Worm (Caenorhabditis elegans): Measurements from ENCODE around the gene fipr-11.

The fipr-11 gene

ce11 chrV:9889629-9890028, 16.4 kb downstream of the fipr-11 start, which contains the start of gene fshr-1:
Gene fshr-1, plus strand, starts transcription at chrV:9889837.
- TF ChIP-seq flt-1 (GFP tag; IDR thresholded peaks at IDR 0.05) (no peak), aly-1 (tag; optimal IDR thresholded peaks at IDR 0.05) (no peak), ceh-13 (GFP tag; optimal IDR thresholded peaks at IDR 0.05) (no peak), F13C5.2 (tag; optimal IDR thresholded peaks at IDR 0.05) (no peak), B0310.2 (tag; optimal IDR thresholded peaks at IDR 0.05) (no peak), tbx-11 (GFP tag; IDR thresholded peaks at IDR 0.05) (no peak), hnd-1 (tag; optimal IDR thresholded peaks at IDR 0.05) (no peak), ama-1 (optimal IDR thresholded peaks at IDR 0.05) (no peak), ceh-36 (tag; optimal IDR thresholded peaks at IDR 0.05) (no peak), hmbx-1 (tag; optimal IDR thresholded peaks at IDR 0.05) (no peak), pes-1 (GFP tag; IDR thresholded peaks at IDR 0.05) (no peak), ets-7 (tag; optimal IDR thresholded peaks at IDR 0.05) (no peak), tbx-37 (GFP tag; conservative IDR thresholded peaks at IDR 0.05) (no peak), tra-4 (tag; optimal IDR thresholded peaks at IDR 0.05) (no peak), sea-1 (GFP tag; conservative IDR thresholded peaks at IDR 0.05) (no peak), hmg-4 (GFP tag; optimal IDR thresholded peaks at IDR 0.05) (no peak), scrt-1 (GFP tag; IDR thresholded peaks at IDR 0.05) (no peak)

ce11 chrV:9885918-9886488, 20.0 kb downstream of the fipr-11 start, which contains the start of gene clp-9:
Gene clp-9, minus strand, starts transcription at chrV:9885968.
- no peak for TF ChIP-seq tra-4 (tag; optimal IDR thresholded peaks at IDR 0.05)
- no peak for TF ChIP-seq hnd-1 (tag; optimal IDR thresholded peaks at IDR 0.05)
- no peak for TF ChIP-seq tbx-11 (GFP tag; IDR thresholded peaks at IDR 0.05)
- no peak for TF ChIP-seq B0310.2 (tag; optimal IDR thresholded peaks at IDR 0.05)
- no peak for TF ChIP-seq tbx-37 (GFP tag; conservative IDR thresholded peaks at IDR 0.05)
- no peak for TF ChIP-seq ceh-36 (tag; optimal IDR thresholded peaks at IDR 0.05)
- no peak for TF ChIP-seq flt-1 (GFP tag; IDR thresholded peaks at IDR 0.05)
- no peak for TF ChIP-seq scrt-1 (GFP tag; IDR thresholded peaks at IDR 0.05)
- TF ChIP-seq ets-7 (tag; optimal IDR thresholded peaks at IDR 0.05): no peak
- no peak for TF ChIP-seq hmg-4 (GFP tag; optimal IDR thresholded peaks at IDR 0.05)
- no peak for TF ChIP-seq pes-1 (GFP tag; IDR thresholded peaks at IDR 0.05)
- TF ChIP-seq aly-1 (tag; optimal IDR thresholded peaks at IDR 0.05): no peak
- TF ChIP-seq sea-1 (GFP tag; conservative IDR thresholded peaks at IDR 0.05): no peak

DNA sequence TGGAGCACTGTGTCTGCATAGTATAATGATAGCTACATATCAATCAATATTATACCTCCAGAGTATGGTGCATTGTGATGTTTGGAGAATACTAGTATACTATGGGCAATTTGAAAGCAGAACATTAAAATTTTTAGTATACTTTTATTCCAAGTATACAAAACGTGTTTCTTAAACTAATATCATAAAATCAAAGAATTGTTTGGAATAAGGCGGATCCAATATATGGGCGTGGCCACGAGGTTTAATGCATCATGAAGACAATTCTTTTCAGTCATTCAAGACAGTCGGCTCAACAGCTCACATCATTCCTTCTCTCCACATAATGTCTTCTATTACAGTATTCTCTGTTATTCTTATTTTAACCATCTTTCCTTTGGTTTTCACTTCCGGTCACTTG, 26.1 kb downstream of the fipr-11 start, which contains the start of gene sdz-31:
TSS of gene sdz-31 (plus strand) at position 301 of the 400 bp plus-strand sequence.
- no peak for TF ChIP-seq pes-1 (GFP tag; IDR thresholded peaks at IDR 0.05)
- no peak for TF ChIP-seq aly-1 (tag; optimal IDR thresholded peaks at IDR 0.05)
- no peak for TF ChIP-seq ceh-36 (tag; optimal IDR thresholded peaks at IDR 0.05)
- no peak for TF ChIP-seq tbx-37 (GFP tag; conservative IDR thresholded peaks at IDR 0.05)
- no peak for TF ChIP-seq hnd-1 (tag; optimal IDR thresholded peaks at IDR 0.05)
- no peak for TF ChIP-seq flt-1 (GFP tag; IDR thresholded peaks at IDR 0.05)
- TF ChIP-seq hmbx-1 (tag; optimal IDR thresholded peaks at IDR 0.05): no peak
- no peak for TF ChIP-seq sea-1 (GFP tag; conservative IDR thresholded peaks at IDR 0.05)
- TF ChIP-seq hmg-4 (GFP tag; optimal IDR thresholded peaks at IDR 0.05): no peak
- no peak for TF ChIP-seq tra-4 (tag; optimal IDR thresholded peaks at IDR 0.05)
- no peak for TF ChIP-seq ets-7 (tag; optimal IDR thresholded peaks at IDR 0.05)
- no peak for TF ChIP-seq ceh-13 (GFP tag; optimal IDR thresholded peaks at IDR 0.05)
- TF ChIP-seq F13C5.2 (tag; optimal IDR thresholded peaks at IDR 0.05): no peak
- TF ChIP-seq ama-1 (optimal IDR thresholded peaks at IDR 0.05): no peak

- TF ChIP-seq flt-1 (GFP tag; IDR thresholded peaks at IDR 0.05) (no peak), hnd-1 (tag; optimal IDR thresholded peaks at IDR 0.05) (no peak)
These were observed 26.6 kb downstream of the fipr-11 start, which contains the start of gene srab-26 for ce11 chrV:9879404-9879803. Gene srab-26, minus strand, starts transcription at chrV:9879504.

DNA sequence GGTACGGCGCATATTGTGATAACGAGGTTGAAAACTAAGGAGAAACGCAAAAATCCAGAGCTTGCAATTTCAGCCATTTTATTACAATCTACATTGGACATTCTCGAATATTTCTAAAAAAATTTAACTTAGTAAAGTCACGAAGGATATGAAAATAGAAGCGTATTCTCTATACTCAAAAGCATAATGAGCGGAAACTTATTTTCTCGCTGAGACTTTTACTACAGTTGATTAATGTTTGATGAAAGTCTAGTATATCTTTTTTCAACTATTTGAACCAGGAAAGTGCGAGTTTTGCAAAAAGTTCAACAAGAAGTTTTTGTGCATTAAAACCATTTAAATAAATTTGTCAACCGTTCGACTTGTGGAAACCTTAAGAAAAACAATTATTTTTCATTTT, 34.7 kb downstream of the fipr-11 start, which contains the start of gene srab-18:
TSS of gene srab-18 (minus strand) at position 101 of the 400 bp plus-strand sequence.
- no peak for TF ChIP-seq sea-1 (GFP tag; conservative IDR thresholded peaks at IDR 0.05)
- no peak for TF ChIP-seq B0310.2 (tag; optimal IDR thresholded peaks at IDR 0.05)
- no peak for TF ChIP-seq hmg-4 (GFP tag; optimal IDR thresholded peaks at IDR 0.05)
- no peak for TF ChIP-seq ceh-13 (GFP tag; optimal IDR thresholded peaks at IDR 0.05)
- no peak for TF ChIP-seq hnd-1 (tag; optimal IDR thresholded peaks at IDR 0.05)
- no peak for TF ChIP-seq ets-7 (tag; optimal IDR thresholded peaks at IDR 0.05)
- no peak for TF ChIP-seq tbx-37 (GFP tag; conservative IDR thresholded peaks at IDR 0.05)
- no peak for TF ChIP-seq ama-1 (optimal IDR thresholded peaks at IDR 0.05)
- TF ChIP-seq tbx-11 (GFP tag; IDR thresholded peaks at IDR 0.05): no peak
- TF ChIP-seq flt-1 (GFP tag; IDR thresholded peaks at IDR 0.05): no peak
- TF ChIP-seq tra-4 (tag; optimal IDR thresholded peaks at IDR 0.05): no peak
- TF ChIP-seq pes-1 (GFP tag; IDR thresholded peaks at IDR 0.05): no peak
- TF ChIP-seq hmbx-1 (tag; optimal IDR thresholded peaks at IDR 0.05): no peak
- TF ChIP-seq aly-1 (tag; optimal IDR thresholded peaks at IDR 0.05): no peak
- no peak for TF ChIP-seq ceh-36 (tag; optimal IDR thresholded peaks at IDR 0.05)

DNA sequence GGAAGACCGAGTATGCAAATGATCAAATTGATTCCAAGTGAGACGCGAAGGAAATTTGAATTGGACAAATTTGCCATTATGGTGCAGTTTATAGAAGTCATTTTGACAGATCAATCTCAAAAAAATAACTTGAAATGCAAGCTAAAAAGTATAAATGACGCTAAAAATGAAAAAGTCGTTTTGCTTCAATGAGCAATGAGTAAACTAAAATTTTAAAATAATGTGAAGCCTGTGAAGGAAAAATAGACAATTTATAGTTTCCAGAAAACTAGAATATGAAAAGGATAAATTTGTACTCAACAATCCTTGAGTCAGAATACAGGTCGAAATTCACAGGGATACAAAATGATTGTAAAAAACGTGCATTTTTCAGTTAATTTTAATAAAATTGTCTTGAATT, 37.7 kb downstream of the fipr-11 start, which contains the start of gene srab-17:
TSS of gene srab-17 (minus strand) at position 101 of the 400 bp plus-strand sequence.
- TF ChIP-seq ceh-36 (tag; optimal IDR thresholded peaks at IDR 0.05) (no peak), pes-1 (GFP tag; IDR thresholded peaks at IDR 0.05) (no peak)

DNA sequence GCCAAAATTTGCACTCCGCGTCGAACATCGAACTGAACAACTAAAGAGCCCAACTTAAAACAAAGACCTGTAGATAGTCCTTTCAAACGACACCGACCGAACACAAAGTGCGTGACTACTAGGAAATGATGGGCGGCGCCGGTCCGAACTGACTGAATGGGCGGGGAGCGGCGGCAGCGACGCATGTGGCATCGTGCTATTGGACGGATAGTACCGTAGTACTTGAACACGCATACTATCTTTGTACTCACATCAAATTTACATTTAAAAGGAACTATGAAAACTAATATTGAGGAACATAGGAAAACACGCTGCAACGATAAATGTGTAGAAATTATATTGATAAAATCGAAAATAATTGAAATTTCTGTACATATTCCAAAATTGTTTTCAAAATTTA, 45.7 kb downstream of the fipr-11 start:
- TF ChIP-seq tra-4 (tag; optimal IDR thresholded peaks at IDR 0.05): no peak
- TF ChIP-seq ceh-13 (GFP tag; optimal IDR thresholded peaks at IDR 0.05): no peak
- no peak for TF ChIP-seq ama-1 (optimal IDR thresholded peaks at IDR 0.05)
- no peak for TF ChIP-seq pes-1 (GFP tag; IDR thresholded peaks at IDR 0.05)
- no peak for TF ChIP-seq ceh-36 (tag; optimal IDR thresholded peaks at IDR 0.05)
- no peak for TF ChIP-seq B0310.2 (tag; optimal IDR thresholded peaks at IDR 0.05)
- no peak for TF ChIP-seq scrt-1 (GFP tag; IDR thresholded peaks at IDR 0.05)
- no peak for TF ChIP-seq flt-1 (GFP tag; IDR thresholded peaks at IDR 0.05)
- TF ChIP-seq F13C5.2 (tag; optimal IDR thresholded peaks at IDR 0.05): no peak
- TF ChIP-seq hmbx-1 (tag; optimal IDR thresholded peaks at IDR 0.05): no peak
- no peak for TF ChIP-seq ets-7 (tag; optimal IDR thresholded peaks at IDR 0.05)

All from whole organism, early embryonic.